Worm (Caenorhabditis elegans): ENCODE measurements around the gene str-14.

ce11 chrV:16487474-16487873, 32.5 kb upstream of the str-14 start, which contains the start of gene Y32B12A.5:
- TF ChIP-seq flt-1 (GFP tag; IDR thresholded peaks at IDR 0.05) (no peak), tab-1 (GFP tag; IDR thresholded peaks at IDR 0.05) (no peak), ref-1 (GFP tag; conservative IDR thresholded peaks at IDR 0.05) (no peak), med-1 (GFP tag; optimal IDR thresholded peaks at IDR 0.05; ENCODE audit: insufficient read depth) (no peak)

Measured in whole organism, midembryonic.